Worm (Caenorhabditis elegans): ENCODE results near the gene Y37E11B.7.

DNA sequence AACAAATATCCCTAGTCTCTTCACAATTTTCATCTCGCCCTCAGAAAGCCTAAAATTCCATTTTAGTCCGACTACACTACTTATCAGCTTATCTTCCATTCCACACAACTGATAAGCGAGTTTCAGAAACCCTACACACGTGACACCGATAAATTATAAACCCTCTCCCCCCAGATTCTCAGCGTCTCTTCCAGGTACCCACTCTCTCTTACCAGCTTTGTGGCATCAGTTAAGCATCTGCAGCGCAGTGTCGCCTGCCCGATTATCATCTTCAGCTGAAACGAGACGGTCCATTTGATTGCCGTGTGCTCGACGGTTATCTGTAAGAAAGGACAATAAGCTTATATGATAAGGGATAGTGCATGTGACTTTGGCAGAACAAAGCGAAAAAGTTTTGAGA is 11.9 kb upstream of the Y37E11B.7 start:
- no peak for TF ChIP-seq med-1 (GFP tag; optimal IDR thresholded peaks at IDR 0.05; ENCODE audit: insufficient read depth)
- TF ChIP-seq ztf-23 (GFP tag; IDR thresholded peaks at IDR 0.05): no peak
